Fruit fly (Drosophila melanogaster) whole organism, prepupa: Measurements from ENCODE around the gene CG43773.

Source experiments
- CG8632 ChIP-seq: fragments of 200-800 bp; sonication (Bioruptor generic); optimal IDR thresholded peaks from 3 replicates; lab custom pipeline; 2016; ENCODE audit warnings: missing biosample characterization, missing genetic modification characterization
- Hr4 ChIP-seq: fragments of 200-800 bp; sonication (Bioruptor generic); optimal IDR thresholded peaks from 3 replicates; lab custom pipeline; 2016; ENCODE audit warnings: missing biosample characterization, missing genetic modification characterization
- OdsH ChIP-seq: fragments of 200-800 bp; sonication (Bioruptor generic); optimal IDR thresholded peaks from 3 replicates; lab custom pipeline; 2016; ENCODE audit warnings: missing biosample characterization, missing genetic modification characterization
- Sox102F ChIP-seq: fragments of 200-800 bp; sonication (Bioruptor generic); optimal IDR thresholded peaks from 2 replicates; lab custom pipeline; 2016; ENCODE audit warnings: missing biosample characterization, mild to moderate bottlenecking, missing genetic modification characterization
- acj6 ChIP-seq: fragments of 200-800 bp; sonication (Bioruptor generic); optimal IDR thresholded peaks from 3 replicates; lab custom pipeline; 2016; ENCODE audit warnings: missing biosample characterization, missing genetic modification characterization
- eg ChIP-seq: fragments of 200-800 bp; sonication (Bioruptor generic); IDR thresholded peaks from 3 replicates; pipeline ENCODE4 v1.3.6; 2022; ENCODE audit warnings: missing biosample characterization, missing genetic modification characterization
- pdm3 ChIP-seq: fragments of 200-800 bp; sonication (Bioruptor generic); optimal IDR thresholded peaks from 3 replicates; lab custom pipeline; 2016; ENCODE audit warnings: missing biosample characterization, missing genetic modification characterization
- topi ChIP-seq: fragments of 200-800 bp; sonication (Bioruptor generic); optimal IDR thresholded peaks from 3 replicates; lab custom pipeline; 2016; ENCODE audit warnings: missing biosample characterization, missing genetic modification characterization

- TF ChIP-seq Sox102F (GFP tag; lab: Kevin White, UChicago) (no peak), OdsH (GFP tag; lab: Kevin White, UChicago) (no peak), pdm3 (GFP tag; lab: Kevin White, UChicago) (no peak), Hr4 (GFP tag; lab: Kevin White, UChicago) (no peak), eg (GFP tag; lab: Robert Waterston, UW) (no peak), CG8632 (no peak), topi (GFP tag; lab: Kevin White, UChicago) (no peak), acj6 (GFP tag; lab: Kevin White, UChicago) (no peak)
These were observed 11.7 kb downstream of the CG43773 start for dm6 chr2L:4019198-4019597.
